Worm (Caenorhabditis elegans) whole organism, mixed stage, embryonic: ENCODE results near the gene cysl-2.

ENCODE experiments used
- M03D4.4 ChIP-seq: sonication (generic microtip); optimal IDR thresholded peaks from 2 replicates; lab custom pipeline; 2017; ENCODE audit warnings: mild to moderate bottlenecking, missing genetic modification characterization, missing compliant biosample characterization
- ham-2 ChIP-seq: fragments of 200-800 bp; sonication (Bioruptor generic); optimal IDR thresholded peaks from 2 replicates; lab custom pipeline; 2018; ENCODE audit warnings: mild to moderate bottlenecking, missing genetic modification characterization, missing compliant biosample characterization
- lin-13 ChIP-seq: fragments of 150-350 bp; optimal IDR thresholded peaks from 2 replicates; lab custom pipeline; 2014; ENCODE audit warnings: missing biosample characterization, missing genetic modification characterization
- mab-5 ChIP-seq: fragments of 150-350 bp; optimal IDR thresholded peaks from 2 replicates; lab custom pipeline; 2014; ENCODE audit warnings: missing biosample characterization, missing genetic modification characterization
- mls-2 ChIP-seq: sonication (generic microtip); optimal IDR thresholded peaks from 2 replicates; lab custom pipeline; 2016; ENCODE audit warnings: mild to moderate bottlenecking, missing genetic modification characterization, moderate library complexity, missing compliant biosample characterization
- nhr-12 ChIP-seq: fragments of 150-350 bp; optimal IDR thresholded peaks from 2 replicates; lab custom pipeline; 2014; ENCODE audit warnings: missing biosample characterization, missing genetic modification characterization
- nhr-76 ChIP-seq: sonication (generic microtip); optimal IDR thresholded peaks from 2 replicates; lab custom pipeline; 2017; ENCODE audit warnings: missing biosample characterization, missing genetic modification characterization
- sem-2 ChIP-seq: fragments of 200-800 bp; sonication (Bioruptor generic); optimal IDR thresholded peaks from 2 replicates; lab custom pipeline; 2018; ENCODE audit warnings: mild to moderate bottlenecking, missing genetic modification characterization, missing compliant biosample characterization
- snpc-4 ChIP-seq: fragments of 150-350 bp; optimal IDR thresholded peaks from 2 replicates; lab custom pipeline; 2014; ENCODE audit warnings: missing biosample characterization, missing genetic modification characterization
- sptf-1 ChIP-seq: sonication (generic microtip); optimal IDR thresholded peaks from 2 replicates; lab custom pipeline; 2017; ENCODE audit warnings: mild to moderate bottlenecking, missing genetic modification characterization, moderate library complexity, missing compliant biosample characterization
- unc-62 ChIP-seq: fragments of 150-350 bp; optimal IDR thresholded peaks from 2 replicates; lab custom pipeline; 2014; ENCODE audit warnings: missing biosample characterization, missing genetic modification reagents, missing genetic modification characterization

ce11 chrII:14488661-14489060, 5.6 kb downstream of the cysl-2 start, which contains the start of gene usp-14:
- TF ChIP-seq nhr-12 (tag; lab: Kevin White, UChicago) (no peak), ham-2 (GFP tag; lab: Kevin White, UChicago) (no peak), mab-5 (tag; lab: Kevin White, UChicago) (no peak), unc-62 (no peak), sptf-1 (no peak), mls-2 (no peak), nhr-76 (tag; lab: Kevin White, UChicago) (no peak), snpc-4 (tag; lab: Kevin White, UChicago) (no peak), sem-2 (GFP tag; lab: Kevin White, UChicago) (no peak), lin-13 (tag; lab: Kevin White, UChicago) (peak; percentile 41), M03D4.4 (no peak)
